Fruit fly (Drosophila melanogaster) whole organism: Measurements from ENCODE around the gene CG43844.

ENCODE experiments used
- Dll ChIP-seq: fragments of >200 bp; optimal IDR thresholded peaks from 2 replicates; lab custom pipeline; 2017
- EcR ChIP-seq, 2 experiments: fragments of >200 bp; optimal IDR thresholded peaks; 2 replicates each; lab custom pipeline; 2017; ENCODE audit warnings: missing biosample characterization in 2 of 2, missing genetic modification characterization in 2 of 2, missing genetic modification reagents in 2 of 2
- pan ChIP-seq: fragments of >200 bp; optimal IDR thresholded peaks from 2 replicates; lab custom pipeline; 2017
- usp ChIP-seq: fragments of >200 bp; optimal IDR thresholded peaks from 2 replicates; lab custom pipeline; 2017; ENCODE audit warnings: missing biosample characterization, missing genetic modification characterization, mixed read lengths

DNA sequence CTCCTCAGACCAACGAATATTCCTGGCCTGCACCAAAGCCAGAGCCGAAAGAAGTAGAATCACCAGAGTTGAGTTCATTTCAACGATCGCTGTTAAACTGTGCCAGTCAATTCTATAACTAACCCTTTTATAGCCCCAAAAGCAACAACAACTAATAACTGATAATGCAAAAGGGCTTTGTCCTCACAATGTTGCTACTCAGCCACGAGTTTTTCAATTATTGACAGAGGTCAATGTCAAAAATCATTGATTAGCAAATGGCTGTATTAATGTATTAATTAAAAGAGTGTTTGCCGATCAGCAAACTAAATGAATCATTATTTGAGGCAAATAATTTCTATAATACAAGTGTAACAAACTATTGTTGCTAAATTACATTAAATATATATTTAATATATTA, 5.0 kb upstream of the CG43844 start, which contains the start of gene fit:
- TF ChIP-seq usp (GFP tag; lab: Kevin White, UChicago) (no peak), Dll (no peak), EcR (GFP tag; optimal IDR thresholded peaks at IDR 0.05; lab: Kevin White, UChicago) (no peak), pan (lab: Kevin White, UChicago) (no peak)
